Fruit fly (Drosophila melanogaster) whole organism, pupa: ENCODE results near the gene CG31743.

ENCODE experiments used
- CG10348 ChIP-seq: fragments of 200-800 bp; sonication (Bioruptor generic); IDR thresholded peaks from 2 replicates; pipeline ENCODE4 v1.3.6; 2022; ENCODE audit warnings: missing biosample characterization, missing genetic modification characterization
- CG12605 ChIP-seq: fragments of 200-800 bp; sonication (Bioruptor generic); IDR thresholded peaks from 2 replicates; pipeline ENCODE4 v1.3.6; 2022; ENCODE audit warnings: missing biosample characterization, missing genetic modification characterization
- CG13204 ChIP-seq: fragments of 200-800 bp; sonication (Bioruptor generic); optimal IDR thresholded peaks from 2 replicates; lab custom pipeline; 2018; ENCODE audit warnings: missing biosample characterization, mild to moderate bottlenecking, missing genetic modification characterization, moderate library complexity
- CG14655 ChIP-seq: fragments of 200-800 bp; sonication (Bioruptor generic); optimal IDR thresholded peaks from 3 replicates; lab custom pipeline; 2017; ENCODE audit warnings: mild to moderate bottlenecking, missing biosample characterization, missing genetic modification reagents, missing genetic modification characterization
- CG15710 ChIP-seq: fragments of 200-800 bp; sonication (Bioruptor generic); optimal IDR thresholded peaks from 2 replicates; lab custom pipeline; 2018; ENCODE audit warnings: missing biosample characterization, mild to moderate bottlenecking, missing genetic modification characterization, moderate library complexity
- CG17806 ChIP-seq: fragments of 200-800 bp; sonication (Bioruptor generic); optimal IDR thresholded peaks from 2 replicates; lab custom pipeline; 2018; ENCODE audit warnings: missing biosample characterization, mild to moderate bottlenecking, missing genetic modification characterization, moderate library complexity
- CG32121 ChIP-seq: fragments of 200-800 bp; sonication (Bioruptor generic); IDR thresholded peaks from 2 replicates; pipeline ENCODE4 v1.3.6; 2022; ENCODE audit warnings: missing biosample characterization, missing genetic modification characterization
- CG34367 ChIP-seq: fragments of 200-800 bp; sonication (Bioruptor generic); optimal IDR thresholded peaks from 2 replicates; lab custom pipeline; 2018; ENCODE audit warnings: missing biosample characterization, mild to moderate bottlenecking, missing genetic modification characterization
- CG4496 ChIP-seq: fragments of 200-800 bp; sonication (Bioruptor generic); IDR thresholded peaks from 3 replicates; pipeline ENCODE4 v1.3.6; 2022; ENCODE audit warnings: missing biosample characterization, missing genetic modification characterization
- CG8159 ChIP-seq: fragments of 200-800 bp; sonication (Bioruptor generic); optimal IDR thresholded peaks from 3 replicates; lab custom pipeline; 2018; ENCODE audit warnings: missing biosample characterization, mild to moderate bottlenecking, missing genetic modification characterization, moderate library complexity
- CG8301 ChIP-seq: fragments of 200-800 bp; sonication (Bioruptor generic); optimal IDR thresholded peaks from 2 replicates; lab custom pipeline; 2018; ENCODE audit warnings: missing biosample characterization, mild to moderate bottlenecking, missing genetic modification characterization
- CG9948 ChIP-seq: fragments of 200-800 bp; sonication (Bioruptor generic); optimal IDR thresholded peaks from 2 replicates; lab custom pipeline; 2018; ENCODE audit warnings: missing biosample characterization, mild to moderate bottlenecking, missing genetic modification characterization, moderate library complexity
- D1 ChIP-seq: fragments of 200-800 bp; sonication (Bioruptor generic); optimal IDR thresholded peaks from 2 replicates; lab custom pipeline; 2018; ENCODE audit warnings: missing biosample characterization, mild to moderate bottlenecking, missing genetic modification characterization, moderate library complexity
- EcR ChIP-seq: fragments of 200-800 bp; sonication (Bioruptor generic); optimal IDR thresholded peaks from 3 replicates; lab custom pipeline; 2019; ENCODE audit warnings: missing biosample characterization, missing genetic modification characterization, mild to moderate bottlenecking, moderate library complexity, missing genetic modification reagents
- Ets98B ChIP-seq: fragments of 200-800 bp; sonication (Bioruptor generic); IDR thresholded peaks from 2 replicates; pipeline ENCODE4 v1.3.6; 2022; ENCODE audit warnings: missing biosample characterization, missing genetic modification characterization
- Pif1A ChIP-seq: fragments of 200-800 bp; sonication (Bioruptor generic); optimal IDR thresholded peaks from 3 replicates; lab custom pipeline; 2016; ENCODE audit warnings: missing biosample characterization, missing genetic modification characterization
- Pif1B ChIP-seq: fragments of 200-800 bp; sonication (Bioruptor generic); optimal IDR thresholded peaks from 3 replicates; lab custom pipeline; 2016; ENCODE audit warnings: missing biosample characterization, missing genetic modification characterization
- Snoo ChIP-seq: fragments of 200-800 bp; sonication (Bioruptor generic); optimal IDR thresholded peaks from 3 replicates; lab custom pipeline; 2017; ENCODE audit warnings: missing biosample characterization, mild to moderate bottlenecking, missing genetic modification characterization, inconsistent platforms
- fd96Ca ChIP-seq: fragments of 200-800 bp; sonication (Bioruptor generic); IDR thresholded peaks from 3 replicates; pipeline ENCODE4 v1.3.6; 2022; ENCODE audit warnings: missing biosample characterization, missing genetic modification characterization
- gl ChIP-seq: fragments of 200-800 bp; sonication (Bioruptor generic); optimal IDR thresholded peaks from 2 replicates; lab custom pipeline; 2018; ENCODE audit warnings: missing biosample characterization, mild to moderate bottlenecking, missing genetic modification characterization
- rn ChIP-seq: fragments of 200-800 bp; sonication (Bioruptor generic); IDR thresholded peaks from 2 replicates; pipeline ENCODE4 v1.3.6; 2022; ENCODE audit warnings: missing biosample characterization, missing genetic modification characterization

Gene CG31743

dm6 chr2L:16879288-16879687 lies at the start of gene CG31743, which contains the start of the genes CG32832 and CG34313:
Gene CG31743 (plus strand): TSS chr2L:16879517.
Gene CG32832 (minus strand): TSS chr2L:16879290.
Gene CG34313 (plus strand): TSS chr2L:16879517.
- no peak for TF ChIP-seq Pif1A (GFP tag; lab: Kevin White, UChicago)
- TF ChIP-seq CG32121 (GFP tag; lab: Robert Waterston, UW), result no peak
- TF ChIP-seq Snoo, result no peak
- TF ChIP-seq D1, result no peak
- TF ChIP-seq CG15710 (tag; lab: Kevin White, UChicago), result no peak
- TF ChIP-seq CG12605 (GFP tag; lab: Robert Waterston, UW), result no peak
- no peak for TF ChIP-seq fd96Ca
- no peak for TF ChIP-seq CG4496 (GFP tag; lab: Robert Waterston, UW)
- TF ChIP-seq gl, result no peak
- TF ChIP-seq CG34367 (tag; lab: Kevin White, UChicago), result no peak
- no peak for TF ChIP-seq Pif1B (GFP tag; lab: Kevin White, UChicago)
- no peak for TF ChIP-seq CG8301 (tag; lab: Kevin White, UChicago)
- no peak for TF ChIP-seq CG13204

- TF ChIP-seq CG4496 (GFP tag; lab: Robert Waterston, UW) (no peak), gl (no peak), CG9948 (tag; lab: Kevin White, UChicago) (no peak), Ets98B (GFP tag; lab: Robert Waterston, UW) (no peak), Snoo (no peak), CG15710 (tag; lab: Kevin White, UChicago) (no peak), CG34367 (tag; lab: Kevin White, UChicago) (no peak), Pif1A (GFP tag; lab: Kevin White, UChicago) (no peak), Pif1B (GFP tag; lab: Kevin White, UChicago) (no peak), fd96Ca (no peak), EcR (no peak), CG13204 (no peak)
Observed at dm6 chr2L:16834402-16834801, 44.9 kb upstream of the CG31743 start, which contains the start of gene CG13282. Gene CG13282 (minus strand): TSS chr2L:16834502.

dm6 chr2L:16837158-16837557 lies 42.2 kb upstream of the CG31743 start, which contains the start of gene Nepl9:
Gene Nepl9 (minus strand): TSS chr2L:16837258.
- TF ChIP-seq Snoo (no peak), Ets98B (GFP tag; lab: Robert Waterston, UW) (no peak), CG12605 (GFP tag; lab: Robert Waterston, UW) (no peak), CG4496 (GFP tag; lab: Robert Waterston, UW) (no peak), Pif1A (GFP tag; lab: Kevin White, UChicago) (no peak), CG8301 (tag; lab: Kevin White, UChicago) (no peak), CG32121 (GFP tag; lab: Robert Waterston, UW) (no peak), fd96Ca (no peak), CG8159 (tag; lab: Kevin White, UChicago) (no peak), D1 (no peak), CG13204 (no peak), CG17806 (tag; lab: Kevin White, UChicago) (no peak)

DNA sequence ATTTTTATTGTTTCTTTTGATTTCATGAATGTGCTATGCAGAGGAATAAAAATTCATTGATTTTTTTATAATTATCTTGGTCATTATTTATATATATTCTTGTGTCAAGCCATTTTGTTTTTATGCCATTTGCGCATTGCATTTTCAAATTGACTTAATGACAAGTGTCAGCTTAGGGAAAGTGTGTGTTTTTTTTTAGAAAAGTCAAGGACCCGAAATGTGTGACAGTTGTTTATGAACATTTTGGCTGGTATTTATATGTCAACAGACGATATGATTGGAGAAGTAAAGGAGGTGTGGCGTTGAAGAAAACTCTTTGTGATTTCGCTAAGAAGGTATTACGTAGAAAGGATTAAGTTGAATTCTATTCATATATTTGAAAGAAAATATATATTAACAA lies 41.6 kb upstream of the CG31743 start, which contains the start of the genes SclA and SclB:
TSS of gene SclA (plus strand) at position 301 of the 400 bp plus-strand sequence.
TSS of gene SclB (plus strand) at position 301 of the 400 bp plus-strand sequence.
- TF ChIP-seq gl (no peak), CG15710 (tag; lab: Kevin White, UChicago) (no peak), CG8301 (tag; lab: Kevin White, UChicago) (no peak), Pif1B (GFP tag; lab: Kevin White, UChicago) (no peak), Pif1A (GFP tag; lab: Kevin White, UChicago) (no peak), CG32121 (GFP tag; lab: Robert Waterston, UW) (no peak), CG34367 (tag; lab: Kevin White, UChicago) (no peak), CG12605 (GFP tag; lab: Robert Waterston, UW) (no peak)

DNA sequence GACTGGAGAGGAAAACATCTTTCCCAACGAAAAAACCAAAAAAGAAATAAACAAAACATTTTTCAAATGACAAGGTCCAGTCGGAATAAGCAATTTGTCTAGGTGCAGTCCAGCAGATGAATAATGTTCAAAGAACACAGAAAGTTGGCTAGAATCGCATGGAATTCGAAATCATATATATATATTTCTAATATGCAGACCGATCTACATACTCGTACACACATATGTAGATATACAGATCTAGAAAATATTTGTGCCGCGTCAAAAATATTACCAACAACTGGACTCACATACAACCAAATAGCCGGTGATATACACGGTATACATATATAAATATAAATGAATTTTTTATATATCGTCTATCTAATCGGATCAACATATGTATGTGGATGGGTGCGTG lies 39.7 kb upstream of the CG31743 start:
- no peak for TF ChIP-seq CG15710 (tag; lab: Kevin White, UChicago)
- no peak for TF ChIP-seq CG32121 (GFP tag; lab: Robert Waterston, UW)
- no peak for TF ChIP-seq rn
- TF ChIP-seq CG12605 (GFP tag; lab: Robert Waterston, UW), result no peak
- no peak for TF ChIP-seq gl
- TF ChIP-seq CG4496 (GFP tag; lab: Robert Waterston, UW), result no peak
- no peak for TF ChIP-seq CG8159 (tag; lab: Kevin White, UChicago)
- no peak for TF ChIP-seq CG14655
- no peak for TF ChIP-seq EcR
- no peak for TF ChIP-seq D1
- no peak for TF ChIP-seq Snoo
- no peak for TF ChIP-seq Ets98B (GFP tag; lab: Robert Waterston, UW)
- TF ChIP-seq Pif1B (GFP tag; lab: Kevin White, UChicago), result no peak
- no peak for TF ChIP-seq CG10348

- peak; percentile 27 for TF ChIP-seq Pif1B (GFP tag; lab: Kevin White, UChicago)
- TF ChIP-seq CG13204, result no peak
- peak; percentile 52 for TF ChIP-seq Pif1A (GFP tag; lab: Kevin White, UChicago)
Observed at dm6 chr2L:16842505-16842904, 36.8 kb upstream of the CG31743 start.

- TF ChIP-seq CG4496 (GFP tag; lab: Robert Waterston, UW) (peak; percentile 41; the same call in 1 of the 3 replicates), CG14655 (peak; percentile 24), CG13204 (no peak), CG9948 (tag; lab: Kevin White, UChicago) (peak; percentile 7), CG34367 (tag; lab: Kevin White, UChicago) (no peak), D1 (no peak), Snoo (peak; percentile 40), EcR (no peak), CG8301 (tag; lab: Kevin White, UChicago) (peak; percentile 28), CG32121 (GFP tag; lab: Robert Waterston, UW) (peak; percentile 46), Ets98B (GFP tag; lab: Robert Waterston, UW) (0 out of 2 replicates have a peak, but pooled peaks have one; percentile 7)
- TF ChIP-seq, all 21 proteins: peak for 7
Observed at dm6 chr2L:16843336-16843735, 36.0 kb upstream of the CG31743 start.
